Fruit fly (Drosophila melanogaster) whole organism, prepupa: ENCODE results near the gene CG2909.

Experiments used
- CG4318 ChIP-seq: fragments of 200-800 bp; sonication (Bioruptor generic); optimal IDR thresholded peaks from 3 replicates; lab custom pipeline; 2017; ENCODE audit warnings: missing biosample characterization, mild to moderate bottlenecking, missing genetic modification characterization
- CG8632 ChIP-seq: fragments of 200-800 bp; sonication (Bioruptor generic); optimal IDR thresholded peaks from 3 replicates; lab custom pipeline; 2016; ENCODE audit warnings: missing biosample characterization, missing genetic modification characterization

- TF ChIP-seq CG4318 (GFP tag; lab: Kevin White, UChicago) (no peak), CG8632 (GFP tag; lab: Kevin White, UChicago) (no peak)
Observed at dm6 chrX:10333352-10333751, 7.1 kb downstream of the CG2909 start, which contains the start of gene CG43740.
